Worm (Caenorhabditis elegans) whole organism, L4 larva: ENCODE data around the gene nono-1.

Experiments
- F10B5.3 ChIP-seq: sonication (generic microtip); optimal IDR thresholded peaks from 2 replicates; lab custom pipeline; 2016; ENCODE audit warnings: mild to moderate bottlenecking, missing genetic modification characterization, missing compliant biosample characterization
- R02D3.7 ChIP-seq: fragments of 150-350 bp; sonication (generic microtip); optimal IDR thresholded peaks from 3 replicates; lab custom pipeline; 2014; ENCODE audit warnings: missing biosample characterization, missing genetic modification characterization
- T20F7.1 ChIP-seq: fragments of 200-800 bp; sonication (Bioruptor generic); optimal IDR thresholded peaks from 2 replicates; lab custom pipeline; 2018; ENCODE audit warnings: mild to moderate bottlenecking, missing genetic modification characterization, missing compliant biosample characterization
- Y48G9A.11 ChIP-seq: fragments of 200-800 bp; sonication (Bioruptor generic); IDR thresholded peaks from 2 replicates; pipeline ENCODE4 v1.3.6; 2022; ENCODE audit warnings: missing genetic modification reagents, missing genetic modification characterization, missing compliant biosample characterization
- Y5F2A.4 ChIP-seq: fragments of 200-800 bp; sonication (Bioruptor generic); optimal IDR thresholded peaks from 2 replicates; lab custom pipeline; 2018; ENCODE audit warnings: mild to moderate bottlenecking, missing genetic modification characterization, missing compliant biosample characterization
- Y75B8A.6 ChIP-seq: fragments of 200-800 bp; sonication (Bioruptor generic); IDR thresholded peaks from 2 replicates; pipeline ENCODE4 v1.3.6; 2022; ENCODE audit warnings: missing genetic modification reagents, missing genetic modification characterization, missing compliant biosample characterization
- ZK337.2 ChIP-seq: fragments of 200-800 bp; sonication (Bioruptor generic); IDR thresholded peaks from 2 replicates; pipeline ENCODE4 v1.3.6; 2022; ENCODE audit warnings: missing genetic modification reagents, missing genetic modification characterization, missing compliant biosample characterization
- ZK546.5 ChIP-seq, 2 experiments: sonication (generic microtip); optimal IDR thresholded peaks; 2 replicates each; lab custom pipeline; 2017; ENCODE audit warnings: missing biosample characterization in 2 of 2, missing genetic modification characterization in 2 of 2
- aha-1 ChIP-seq: fragments of 150-350 bp; peaks from one replicate; lab custom pipeline; 2014; ENCODE audit warnings: missing biosample characterization, missing genetic modification characterization
- aly-2 ChIP-seq: sonication (generic microtip); optimal IDR thresholded peaks from 2 replicates; lab custom pipeline; 2018; ENCODE audit warnings: missing biosample characterization, missing genetic modification characterization
- ama-1 ChIP-seq: fragments of 150-350 bp; optimal IDR thresholded peaks from 2 replicates; lab custom pipeline; 2014; ENCODE audit warnings: inconsistent platforms, mixed read lengths
- arid-1 ChIP-seq: fragments of 200-800 bp; sonication (Bioruptor generic); conservative IDR thresholded peaks from 2 replicates; pipeline ENCODE4 v1.3.6; 2022; ENCODE audit warnings: missing genetic modification reagents, missing genetic modification characterization, missing compliant biosample characterization
- ceh-20 ChIP-seq: fragments of 200-800 bp; sonication (Bioruptor generic); IDR thresholded peaks from 2 replicates; pipeline ENCODE4 v1.3.6; 2022; ENCODE audit warnings: missing genetic modification reagents, missing genetic modification characterization, missing compliant biosample characterization
- ceh-28 ChIP-seq: fragments of 150-350 bp; optimal IDR thresholded peaks from 2 replicates; lab custom pipeline; 2014; ENCODE audit warnings: missing biosample characterization, missing genetic modification reagents, missing genetic modification characterization
- ceh-82 ChIP-seq: sonication (generic microtip); optimal IDR thresholded peaks from 2 replicates; lab custom pipeline; 2017; ENCODE audit warnings: missing biosample characterization, missing genetic modification characterization
- daf-12 ChIP-seq: fragments of 150-350 bp; optimal IDR thresholded peaks from 2 replicates; lab custom pipeline; 2014; ENCODE audit warnings: missing biosample characterization, missing genetic modification reagents, missing genetic modification characterization
- daf-16 ChIP-seq, 3 experiments: sonication (generic microtip); optimal IDR thresholded peaks; 2 replicates each; lab custom pipeline; 2016 to 2017; ENCODE audit warnings: missing genetic modification characterization in 3 of 3, missing genetic modification reagents in 3 of 3, mild to moderate bottlenecking in 2 of 3, missing compliant biosample characterization in 2 of 3, missing biosample characterization in 1 of 3, moderate library complexity in 1 of 3
- dmd-6 ChIP-seq: fragments of 200-800 bp; sonication (Bioruptor generic); IDR thresholded peaks from 2 replicates; pipeline ENCODE4 v1.3.6; 2022; ENCODE audit warnings: missing genetic modification reagents, missing genetic modification characterization, missing compliant biosample characterization
- fos-1 ChIP-seq: fragments of 150-350 bp; optimal IDR thresholded peaks from 2 replicates; lab custom pipeline; 2014; ENCODE audit warnings: missing biosample characterization, missing genetic modification characterization
- hlh-11 ChIP-seq: fragments of 200-800 bp; sonication (Bioruptor generic); optimal IDR thresholded peaks from 2 replicates; lab custom pipeline; 2018; ENCODE audit warnings: mild to moderate bottlenecking, missing genetic modification characterization, missing compliant biosample characterization
- hlh-30 ChIP-seq: sonication (generic microtip); optimal IDR thresholded peaks from 2 replicates; lab custom pipeline; 2017; ENCODE audit warnings: antibody characterized with exemption, mild to moderate bottlenecking, missing genetic modification characterization, missing compliant biosample characterization; ENCODE audit not compliant: insufficient read depth
- jun-1 ChIP-seq: fragments of 150-350 bp; optimal IDR thresholded peaks from 2 replicates; lab custom pipeline; 2014; ENCODE audit warnings: missing biosample characterization, missing genetic modification reagents, missing genetic modification characterization
- lim-7 ChIP-seq: fragments of 200-800 bp; sonication (Bioruptor generic); IDR thresholded peaks from 2 replicates; pipeline ENCODE4 v1.3.6; 2022; ENCODE audit warnings: missing genetic modification characterization, missing compliant biosample characterization
- lin-15B ChIP-seq: fragments of 150-350 bp; sonication (generic microtip); optimal IDR thresholded peaks from 3 replicates; lab custom pipeline; 2014; ENCODE audit warnings: missing biosample characterization, missing genetic modification characterization
- lin-38 ChIP-seq: fragments of 200-800 bp; sonication (Bioruptor generic); IDR thresholded peaks from 2 replicates; pipeline ENCODE4 v1.3.6; 2022; ENCODE audit warnings: missing genetic modification reagents, missing genetic modification characterization, missing compliant biosample characterization
- lsy-2 ChIP-seq, 2 experiments: fragments of 150-350 bp in 1 of 2; sonication (generic microtip) in 1 of 2; optimal IDR thresholded peaks; 2 replicates each; lab custom pipeline; 2014 to 2017; ENCODE audit warnings: missing biosample characterization in 2 of 2, missing genetic modification characterization in 2 of 2
- madf-9 ChIP-seq: fragments of 200-800 bp; sonication (Bioruptor generic); conservative IDR thresholded peaks from 2 replicates; pipeline ENCODE4 v1.3.6; 2022; ENCODE audit warnings: missing genetic modification reagents, missing genetic modification characterization, missing compliant biosample characterization
- mdt-29 ChIP-seq: fragments of 200-800 bp; sonication (Bioruptor generic); IDR thresholded peaks from 2 replicates; pipeline ENCODE4 v1.3.6; 2022; ENCODE audit warnings: missing genetic modification reagents, missing genetic modification characterization, missing compliant biosample characterization
- mep-1 ChIP-seq: fragments of 150-350 bp; sonication (generic microtip); optimal IDR thresholded peaks from 3 replicates; lab custom pipeline; 2014; ENCODE audit warnings: missing biosample characterization, missing genetic modification characterization
- mes-2 ChIP-seq: sonication (generic microtip); optimal IDR thresholded peaks from 2 replicates; lab custom pipeline; 2016; ENCODE audit warnings: missing genotype, mild to moderate bottlenecking, missing genetic modification characterization, missing compliant biosample characterization; ENCODE audit not compliant: poor library complexity, severe bottlenecking
- mxl-2 ChIP-seq: fragments of 200-800 bp; sonication (Bioruptor generic); conservative IDR thresholded peaks from 2 replicates; pipeline ENCODE4 v1.3.6; 2022; ENCODE audit warnings: missing genetic modification reagents, missing genetic modification characterization, missing compliant biosample characterization
- nhr-102 ChIP-seq: sonication (generic microtip); optimal IDR thresholded peaks from 2 replicates; lab custom pipeline; 2016; ENCODE audit warnings: mild to moderate bottlenecking, missing genetic modification characterization, moderate library complexity, missing compliant biosample characterization
- nhr-11 ChIP-seq: fragments of 150-350 bp; optimal IDR thresholded peaks from 2 replicates; lab custom pipeline; 2014; ENCODE audit warnings: missing biosample characterization, missing genetic modification characterization
- nhr-237 ChIP-seq: sonication (generic microtip); optimal IDR thresholded peaks from 2 replicates; lab custom pipeline; 2017; ENCODE audit warnings: missing biosample characterization, missing genetic modification characterization
- nhr-28 ChIP-seq: fragments of 150-350 bp; optimal IDR thresholded peaks from 2 replicates; lab custom pipeline; 2014; ENCODE audit warnings: missing biosample characterization, missing genetic modification characterization
- nhr-41 ChIP-seq: fragments of 200-800 bp; sonication (Bioruptor generic); IDR thresholded peaks from 2 replicates; pipeline ENCODE4 v1.3.6; 2022; ENCODE audit warnings: missing genetic modification reagents, missing genetic modification characterization, missing compliant biosample characterization
- nhr-48 ChIP-seq: sonication (generic microtip); optimal IDR thresholded peaks from 2 replicates; lab custom pipeline; 2016; ENCODE audit warnings: mild to moderate bottlenecking, missing genetic modification characterization, missing compliant biosample characterization
- nhr-76 ChIP-seq: fragments of 150-350 bp; optimal IDR thresholded peaks from 2 replicates; lab custom pipeline; 2014; ENCODE audit warnings: missing biosample characterization, missing genetic modification characterization
- nhr-77 ChIP-seq: fragments of 150-350 bp; optimal IDR thresholded peaks from 2 replicates; lab custom pipeline; 2014; ENCODE audit warnings: missing biosample characterization, missing genetic modification characterization
- pqm-1 ChIP-seq: sonication (generic microtip); optimal IDR thresholded peaks from 2 replicates; lab custom pipeline; 2017; ENCODE audit warnings: missing biosample characterization, missing genetic modification characterization
- saeg-2 ChIP-seq: fragments of 200-800 bp; sonication (Bioruptor generic); IDR thresholded peaks from 2 replicates; pipeline ENCODE4 v1.3.6; 2022; ENCODE audit warnings: missing genetic modification reagents, missing genetic modification characterization, missing compliant biosample characterization
- set-16 ChIP-seq: fragments of 200-800 bp; sonication (Bioruptor generic); IDR thresholded peaks from 2 replicates; pipeline ENCODE4 v1.3.6; 2022; ENCODE audit warnings: missing genetic modification reagents, missing genetic modification characterization, missing compliant biosample characterization
- snpc-4 ChIP-seq: fragments of 150-350 bp; optimal IDR thresholded peaks from 2 replicates; lab custom pipeline; 2014; ENCODE audit warnings: missing biosample characterization, missing genetic modification characterization
- spr-1 ChIP-seq: sonication (generic microtip); optimal IDR thresholded peaks from 2 replicates; lab custom pipeline; 2016; ENCODE audit warnings: mild to moderate bottlenecking, missing genetic modification characterization, missing compliant biosample characterization
- tag-97 ChIP-seq: fragments of 200-800 bp; sonication (Bioruptor generic); IDR thresholded peaks from 2 replicates; pipeline ENCODE4 v1.3.6; 2022; ENCODE audit warnings: missing genetic modification characterization, missing compliant biosample characterization
- unc-130 ChIP-seq: sonication (generic microtip); optimal IDR thresholded peaks from 2 replicates; lab custom pipeline; 2016; ENCODE audit warnings: missing genetic modification reagents, missing genetic modification characterization, missing compliant biosample characterization
- unc-62 ChIP-seq, 3 experiments: fragments of 150-350 bp in 1 of 3; sonication (generic microtip); optimal IDR thresholded peaks in 2 of 3; peaks in 1 of 3; 1 replicate in 1 of 3; 2 replicates in 2 of 3; lab custom pipeline; 2014 to 2017; ENCODE audit warnings: missing biosample characterization in 3 of 3, missing genetic modification characterization in 3 of 3, missing genetic modification reagents in 3 of 3, missing genotype in 1 of 3
- zag-1 ChIP-seq: fragments of 150-350 bp; optimal IDR thresholded peaks from 2 replicates; lab custom pipeline; 2014; ENCODE audit warnings: missing biosample characterization, missing genetic modification characterization
- zip-11 ChIP-seq: fragments of 200-800 bp; sonication (Bioruptor generic); IDR thresholded peaks from 2 replicates; pipeline ENCODE4 v1.3.6; 2022; ENCODE audit warnings: missing genetic modification characterization, missing compliant biosample characterization
- zip-2 ChIP-seq: fragments of 150-350 bp; optimal IDR thresholded peaks from 2 replicates; lab custom pipeline; 2014; ENCODE audit warnings: missing biosample characterization, missing genetic modification characterization
- ztf-11 ChIP-seq: fragments of 150-350 bp; optimal IDR thresholded peaks from 2 replicates; lab custom pipeline; 2014; ENCODE audit warnings: missing biosample characterization, missing genetic modification characterization
- ztf-7 ChIP-seq: fragments of 150-350 bp; optimal IDR thresholded peaks from 2 replicates; lab custom pipeline; 2014; ENCODE audit warnings: missing biosample characterization, missing genetic modification characterization

The nono-1 gene

DNA sequence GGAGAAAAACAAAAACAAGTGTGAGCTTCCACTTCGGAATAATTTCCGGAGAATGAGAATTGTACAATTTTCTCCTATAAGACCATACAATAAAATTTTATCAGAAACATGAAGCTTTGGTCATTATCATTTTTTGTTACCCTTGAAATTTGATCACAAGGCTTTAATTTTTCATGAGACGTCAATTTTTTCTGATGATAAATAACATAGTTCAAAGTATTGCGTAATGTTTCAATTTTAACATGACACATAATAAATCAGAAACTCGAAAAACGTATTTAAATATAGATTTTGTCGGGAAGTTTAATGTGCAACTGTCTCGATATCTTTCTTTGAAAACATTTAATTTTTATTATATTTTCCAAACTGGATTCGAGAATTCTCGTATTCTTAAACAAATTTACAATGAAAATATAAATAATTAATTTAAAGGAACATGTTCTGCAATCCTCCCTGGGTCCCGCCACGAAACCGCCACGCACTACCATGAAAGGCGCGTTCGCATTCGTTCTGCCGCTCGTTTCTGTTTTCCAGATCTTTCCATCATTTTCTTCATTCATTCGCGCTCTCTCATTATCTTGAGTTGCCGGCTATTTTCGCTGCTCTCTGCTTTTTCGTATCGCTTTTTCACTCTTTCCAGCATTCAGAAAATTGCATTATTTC is 19.1 kb downstream of the nono-1 start (continued):
- no peak for TF ChIP-seq lin-15B (tag; lab: Kevin White, UChicago)
- TF ChIP-seq aly-2 (tag; lab: Kevin White, UChicago): no peak
- TF ChIP-seq zip-11 (GFP tag; lab: Robert Waterston, UW): no peak
- no peak for TF ChIP-seq ama-1 (lab: Kevin White, UChicago)
- TF ChIP-seq hlh-30: peak; percentile 67
- TF ChIP-seq zag-1 (tag; lab: Kevin White, UChicago): no peak
- TF ChIP-seq dmd-6 (GFP tag; lab: Robert Waterston, UW): 0 out of 2 replicates have a peak, but pooled peaks have one; percentile 33
- TF ChIP-seq F10B5.3: no peak
- peak; percentile 58 for TF ChIP-seq ceh-20 (GFP tag; lab: Robert Waterston, UW)
- no peak for TF ChIP-seq unc-62 (GFP tag; optimal IDR thresholded peaks at IDR 0.05 in 1 of 2; lab: Kevin White, UChicago)
- no peak for TF ChIP-seq unc-62 (tag; optimal IDR thresholded peaks at IDR 0.05; lab: Kevin White, UChicago)
- TF ChIP-seq T20F7.1 (GFP tag; lab: Kevin White, UChicago): peak; percentile 23
- no peak for TF ChIP-seq nhr-48 (tag; lab: Kevin White, UChicago)
- peak; percentile 43; the same call in 1 of the 2 replicates for TF ChIP-seq lin-38 (GFP tag; lab: Robert Waterston, UW)
- TF ChIP-seq saeg-2: no peak
- no peak for TF ChIP-seq nhr-237 (tag; lab: Kevin White, UChicago)
- TF ChIP-seq hlh-11: peak; percentile 24
- TF ChIP-seq R02D3.7 (tag; lab: Kevin White, UChicago): no peak
- no peak for TF ChIP-seq nhr-28 (tag; lab: Kevin White, UChicago)
- no peak for TF ChIP-seq lsy-2 (tag; optimal IDR thresholded peaks at IDR 0.05; lab: Kevin White, UChicago)
- TF ChIP-seq ceh-28: no peak
- no peak for TF ChIP-seq aha-1
- no peak for TF ChIP-seq arid-1 (GFP tag; lab: Robert Waterston, UW)
- no peak for TF ChIP-seq set-16
- TF ChIP-seq nhr-41 (GFP tag; lab: Robert Waterston, UW): no peak
- TF ChIP-seq unc-130 (GFP tag; lab: Kevin White, UChicago): peak; percentile 84
- TF ChIP-seq ZK337.2: no peak
- TF ChIP-seq daf-16 (GFP tag; optimal IDR thresholded peaks at IDR 0.05; lab: Kevin White, UChicago): no peak
- peak; percentile 78 for TF ChIP-seq daf-16 (tag; optimal IDR thresholded peaks at IDR 0.05; lab: Kevin White, UChicago)
- TF ChIP-seq fos-1 (tag; lab: Kevin White, UChicago): no peak
- no peak for TF ChIP-seq ztf-7 (tag; lab: Kevin White, UChicago)
- TF ChIP-seq nhr-77 (tag; lab: Kevin White, UChicago): peak; percentile 36
- no peak for TF ChIP-seq Y5F2A.4 (GFP tag; lab: Kevin White, UChicago)
- TF ChIP-seq mes-2: peak; percentile 27
- peak; percentile 57; the same call in 1 of the 2 replicates for TF ChIP-seq Y48G9A.11
- no peak for TF ChIP-seq zip-2 (tag; lab: Kevin White, UChicago)
- no peak for TF ChIP-seq mdt-29
- no peak for TF ChIP-seq nhr-76
- TF ChIP-seq Y75B8A.6 (GFP tag; lab: Robert Waterston, UW): no peak
- no peak for TF ChIP-seq mxl-2
- TF ChIP-seq nhr-102 (tag; lab: Kevin White, UChicago): no peak
- TF ChIP-seq ZK546.5 (tag; optimal IDR thresholded peaks at IDR 0.05; lab: Kevin White, UChicago): no peak
- TF ChIP-seq pqm-1: peak; percentile 23

DNA sequence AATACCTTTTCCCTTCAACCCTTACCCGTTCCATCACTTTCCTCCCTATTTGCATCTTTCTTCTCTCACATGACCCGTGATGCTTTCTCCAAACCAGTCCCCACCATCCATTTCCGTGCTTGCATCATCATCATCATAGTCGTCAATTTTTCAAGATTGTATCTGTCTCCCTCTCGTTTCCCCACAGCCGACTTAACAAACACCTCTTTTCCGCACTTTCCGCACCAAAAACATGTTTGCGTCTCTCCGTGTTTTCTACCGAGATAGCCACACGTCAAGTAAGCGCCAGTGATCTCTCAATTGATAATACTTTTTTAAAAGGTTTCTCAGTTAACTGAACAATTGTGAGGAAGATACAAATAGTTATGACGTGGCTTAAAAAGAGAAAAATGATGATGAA is 20.0 kb downstream of the nono-1 start:
- TF ChIP-seq jun-1 (tag; lab: Kevin White, UChicago): no peak
- TF ChIP-seq ztf-11 (tag; lab: Kevin White, UChicago): no peak
- no peak for TF ChIP-seq lin-38 (GFP tag; lab: Robert Waterston, UW)
- TF ChIP-seq lim-7 (GFP tag; lab: Robert Waterston, UW): no peak
- no peak for TF ChIP-seq daf-12 (tag; lab: Kevin White, UChicago)
- TF ChIP-seq tag-97 (GFP tag; lab: Robert Waterston, UW): no peak
- TF ChIP-seq lsy-2 (tag; optimal IDR thresholded peaks at IDR 0.05; lab: Kevin White, UChicago): peak; percentile 35 to 72
- TF ChIP-seq spr-1: peak; percentile 54
- TF ChIP-seq madf-9 (GFP tag; lab: Robert Waterston, UW): no peak
- no peak for TF ChIP-seq ceh-82 (tag; lab: Kevin White, UChicago)
- peak; percentile 85 for TF ChIP-seq mep-1
- TF ChIP-seq hlh-11: peak; percentile 93
- TF ChIP-seq snpc-4 (tag; lab: Kevin White, UChicago): no peak
- no peak for TF ChIP-seq R02D3.7 (tag; lab: Kevin White, UChicago)
- no peak for TF ChIP-seq Y48G9A.11
- no peak for TF ChIP-seq T20F7.1 (GFP tag; lab: Kevin White, UChicago)
- no peak for TF ChIP-seq unc-130 (GFP tag; lab: Kevin White, UChicago)
- TF ChIP-seq nhr-11 (tag; lab: Kevin White, UChicago): peak; percentile 64
- peak; percentile 67 for TF ChIP-seq ceh-20 (GFP tag; lab: Robert Waterston, UW)
